Worm (Caenorhabditis elegans): ENCODE measurements around the gene ZK688.9.

- TF ChIP-seq hlh-13 (GFP tag; optimal IDR thresholded peaks at IDR 0.05), result no peak
- TF ChIP-seq pha-4 (tag; optimal IDR thresholded peaks at IDR 0.05), result no peak
- TF ChIP-seq nhr-11 (tag; optimal IDR thresholded peaks at IDR 0.05), result no peak
Observed at ce11 chrIII:7861535-7862120, 21.2 kb downstream of the ZK688.9 start, which contains the start of gene snr-5.

Data from whole organism, late embryonic.